Worm (Caenorhabditis elegans) whole organism, young adult: ENCODE measurements around the gene fbxb-83.
A peak's percentile ranks its signal among the peaks of the same experiment; 100 is the strongest.
"Not testable (repeated sequence)": the region's sequence is repeated elsewhere in the genome, so short reads cannot be mapped to it uniquely, and the experiment has no call there.

Experiments
- B0019.2 ChIP-seq: fragments of 200-800 bp; sonication (Bioruptor generic); conservative IDR thresholded peaks from 2 replicates; pipeline ENCODE4 v1.3.6; 2022; ENCODE audit warnings: missing genetic modification reagents, missing genetic modification characterization, missing compliant biosample characterization
- B0261.1 ChIP-seq: sonication (generic microtip); optimal IDR thresholded peaks from 2 replicates; lab custom pipeline; 2016; ENCODE audit warnings: mild to moderate bottlenecking, missing genetic modification characterization, moderate library complexity, missing compliant biosample characterization
- B0336.3 ChIP-seq: fragments of 200-800 bp; sonication (Bioruptor generic); IDR thresholded peaks from 2 replicates; pipeline ENCODE4 v1.3.6; 2022; ENCODE audit warnings: missing genetic modification characterization, missing compliant biosample characterization
- C17E4.6 ChIP-seq: fragments of 200-800 bp; sonication (Bioruptor generic); IDR thresholded peaks from 2 replicates; pipeline ENCODE4 v1.3.6; 2022; ENCODE audit warnings: missing genetic modification reagents, missing genetic modification characterization, missing compliant biosample characterization
- F22D6.2 ChIP-seq: sonication (generic microtip); optimal IDR thresholded peaks from 2 replicates; lab custom pipeline; 2016; ENCODE audit warnings: mild to moderate bottlenecking, missing genetic modification characterization, missing compliant biosample characterization
- F39B2.1 ChIP-seq: fragments of 200-800 bp; sonication (Bioruptor generic); IDR thresholded peaks from 2 replicates; pipeline ENCODE4 v1.3.6; 2022; ENCODE audit warnings: missing genetic modification reagents, missing genetic modification characterization, missing compliant biosample characterization
- atf-7 ChIP-seq: sonication (generic microtip); optimal IDR thresholded peaks from 2 replicates; lab custom pipeline; 2017; ENCODE audit warnings: mild to moderate bottlenecking, missing genetic modification characterization, missing compliant biosample characterization
- cebp-1 ChIP-seq, 2 experiments: fragments of 200-800 bp in 1 of 2; sonication (Bioruptor generic) in 1 of 2; sonication (generic microtip) in 1 of 2; IDR thresholded peaks in 1 of 2; optimal IDR thresholded peaks in 1 of 2; 2 replicates each; pipeline versions ENCODE4 v1.3.6 to Lab custom; 2017 to 2022; ENCODE audit warnings: missing compliant biosample characterization in 2 of 2, missing genetic modification characterization in 2 of 2, mild to moderate bottlenecking in 1 of 2, missing genetic modification reagents in 1 of 2, moderate library complexity in 1 of 2
- ceh-100 ChIP-seq: fragments of 200-800 bp; sonication (Bioruptor generic); IDR thresholded peaks from 2 replicates; pipeline ENCODE4 v1.3.6; 2022; ENCODE audit warnings: missing genetic modification reagents, missing genetic modification characterization, missing compliant biosample characterization
- chd-7 ChIP-seq: sonication (generic microtip); optimal IDR thresholded peaks from 2 replicates; lab custom pipeline; 2016; ENCODE audit warnings: mild to moderate bottlenecking, missing genetic modification characterization, moderate library complexity, missing compliant biosample characterization
- dox-1 ChIP-seq: fragments of 200-800 bp; sonication (Bioruptor generic); IDR thresholded peaks from 2 replicates; pipeline ENCODE4 v1.3.6; 2022; ENCODE audit warnings: missing genetic modification reagents, missing genetic modification characterization, missing compliant biosample characterization
- egrh-3 ChIP-seq: fragments of 200-800 bp; sonication (Bioruptor generic); IDR thresholded peaks from 2 replicates; pipeline ENCODE4 v1.3.6; 2022; ENCODE audit warnings: missing genetic modification reagents, missing genetic modification characterization, missing compliant biosample characterization
- ekl-4 ChIP-seq: fragments of 200-800 bp; sonication (Bioruptor generic); IDR thresholded peaks from 2 replicates; pipeline ENCODE4 v1.3.6; 2022; ENCODE audit warnings: missing genetic modification reagents, missing genetic modification characterization, missing compliant biosample characterization
- fkh-3 ChIP-seq: sonication (generic microtip); optimal IDR thresholded peaks from 2 replicates; lab custom pipeline; 2016; ENCODE audit warnings: mild to moderate bottlenecking, missing genetic modification characterization, missing compliant biosample characterization
- hmg-20 ChIP-seq: fragments of 200-800 bp; sonication (Bioruptor generic); IDR thresholded peaks from 2 replicates; pipeline ENCODE4 v1.3.6; 2022; ENCODE audit warnings: missing genetic modification reagents, missing genetic modification characterization, missing compliant biosample characterization
- lin-26 ChIP-seq: fragments of 200-800 bp; sonication (Bioruptor generic); IDR thresholded peaks from 2 replicates; pipeline ENCODE4 v1.3.6; 2022; ENCODE audit warnings: missing genetic modification reagents, missing genetic modification characterization, missing compliant biosample characterization
- lin-35 ChIP-seq, 3 experiments: fragments of 150-350 bp in 2 of 3; sonication (generic microtip) in 1 of 3; optimal IDR thresholded peaks; 2 replicates each; lab custom pipeline; 2014 to 2018; ENCODE audit warnings: missing biosample characterization in 3 of 3, missing genetic modification characterization in 3 of 3, missing genetic modification reagents in 3 of 3
- lir-1 ChIP-seq: fragments of 200-800 bp; sonication (Bioruptor generic); conservative IDR thresholded peaks from 2 replicates; pipeline ENCODE4 v1.3.6; 2022; ENCODE audit warnings: missing genetic modification reagents, missing genetic modification characterization, missing compliant biosample characterization
- madf-3 ChIP-seq: fragments of 200-800 bp; sonication (Bioruptor generic); IDR thresholded peaks from 2 replicates; pipeline ENCODE4 v1.3.6; 2022; ENCODE audit warnings: missing genetic modification reagents, missing genetic modification characterization, missing compliant biosample characterization
- mxl-1 ChIP-seq: sonication (generic microtip); optimal IDR thresholded peaks from 2 replicates; lab custom pipeline; 2016; ENCODE audit warnings: missing genetic modification characterization, missing compliant biosample characterization
- nfya-2 ChIP-seq: fragments of 200-800 bp; sonication (Bioruptor generic); IDR thresholded peaks from 2 replicates; pipeline ENCODE4 v1.3.6; 2022; ENCODE audit warnings: missing genetic modification reagents, missing genetic modification characterization, missing compliant biosample characterization
- nhr-120 ChIP-seq: fragments of 200-800 bp; sonication (Bioruptor generic); IDR thresholded peaks from 2 replicates; pipeline ENCODE4 v1.3.6; 2022; ENCODE audit warnings: missing genetic modification characterization, missing compliant biosample characterization
- nhr-90 ChIP-seq: sonication (generic microtip); optimal IDR thresholded peaks from 2 replicates; lab custom pipeline; 2016; ENCODE audit warnings: missing genotype, mild to moderate bottlenecking, missing genetic modification characterization, missing compliant biosample characterization
- pha-4 ChIP-seq: fragments of 150-350 bp; sonication (generic microtip); optimal IDR thresholded peaks from 2 replicates; lab custom pipeline; 2014; ENCODE audit warnings: missing biosample characterization, missing genetic modification reagents, missing genetic modification characterization
- rec-8 ChIP-seq, 2 experiments: sonication (generic microtip); optimal IDR thresholded peaks; 2 replicates each; lab custom pipeline; 2016; ENCODE audit warnings: mild to moderate bottlenecking in 2 of 2, missing genetic modification characterization in 2 of 2, missing genetic modification reagents in 2 of 2, missing genotype in 2 of 2, missing biosample characterization in 1 of 2, missing compliant biosample characterization in 1 of 2, moderate library complexity in 1 of 2
- rpc-1 ChIP-seq, 2 experiments: fragments of 150-350 bp in 1 of 2; sonication (generic microtip) in 1 of 2; optimal IDR thresholded peaks; 2 replicates each; lab custom pipeline; 2014 to 2018; ENCODE audit warnings: missing biosample characterization in 1 of 2, missing genetic modification characterization in 1 of 2, missing genetic modification reagents in 1 of 2, missing genotype in 1 of 2
- snpc-1.3 ChIP-seq: sonication (generic microtip); optimal IDR thresholded peaks from 2 replicates; lab custom pipeline; 2017; ENCODE audit warnings: missing genetic modification characterization, mild to moderate bottlenecking, missing compliant biosample characterization, antibody characterized with exemption, moderate library complexity, missing genotype, missing genetic modification reagents; ENCODE audit not compliant: insufficient read depth
- tbp1 ChIP-seq: fragments of 200-800 bp; sonication (Bioruptor generic); optimal IDR thresholded peaks from 2 replicates; lab custom pipeline; 2018; ENCODE audit warnings: mild to moderate bottlenecking, missing genetic modification characterization, missing compliant biosample characterization
- unc-62 ChIP-seq: fragments of 150-350 bp; optimal IDR thresholded peaks from 2 replicates; lab custom pipeline; 2014; ENCODE audit warnings: missing biosample characterization, missing genetic modification reagents, missing genetic modification characterization
- zfh-2 ChIP-seq: fragments of 200-800 bp; sonication (Bioruptor generic); conservative IDR thresholded peaks from 2 replicates; pipeline ENCODE4 v1.3.6; 2022; ENCODE audit warnings: missing genetic modification reagents, missing genetic modification characterization, missing compliant biosample characterization

fbxb-83 gene

ce11 chrIII:160736-161400 lies 15.9 kb upstream of the fbxb-83 start:
- peak; percentile 53 for TF ChIP-seq B0261.1 (tag; lab: Kevin White, UChicago)
- not testable (repeated sequence) for TF ChIP-seq rpc-1 (optimal IDR thresholded peaks at IDR 0.05; lab: Kevin White, UChicago)
- peak; percentile 50 for TF ChIP-seq rpc-1 (tag; optimal IDR thresholded peaks at IDR 0.05; lab: Kevin White, UChicago)
- peak; percentile 43; the same call in 1 of the 2 replicates for TF ChIP-seq lin-26
- peak; percentile 74 for TF ChIP-seq tbp1 (GFP tag; lab: Kevin White, UChicago)

ce11 chrIII:159665-160064 lies 14.7 kb upstream of the fbxb-83 start:
- TF ChIP-seq fkh-3 (tag; lab: Kevin White, UChicago): peak; percentile 19
- no peak for TF ChIP-seq pha-4
- TF ChIP-seq madf-3 (GFP tag; lab: Robert Waterston, UW): 0 out of 2 replicates have a peak, but pooled peaks have one; percentile 0
- TF ChIP-seq zfh-2 (GFP tag; lab: Robert Waterston, UW): peak; percentile 63; the same call in 1 of the 2 replicates
- TF ChIP-seq ekl-4: peak; percentile 38; the same call in 1 of the 2 replicates

ce11 chrIII:159149-159548 lies 14.1 kb upstream of the fbxb-83 start:
- TF ChIP-seq madf-3 (GFP tag; lab: Robert Waterston, UW) (0 out of 2 replicates have a peak, but pooled peaks have one; percentile 39), nhr-120 (GFP tag; lab: Robert Waterston, UW) (no peak)
- TF ChIP-seq, all 124 proteins: peak for 1

ce11 chrIII:157980-158379 lies 13.0 kb upstream of the fbxb-83 start:
- no peak for TF ChIP-seq B0019.2 (GFP tag; lab: Robert Waterston, UW)
- TF ChIP-seq rpc-1 (optimal IDR thresholded peaks at IDR 0.05; lab: Kevin White, UChicago): no peak
- TF ChIP-seq rpc-1 (tag; optimal IDR thresholded peaks at IDR 0.05; lab: Kevin White, UChicago): no peak
- TF ChIP-seq zfh-2 (GFP tag; lab: Robert Waterston, UW): peak; percentile 60; the same call in 1 of the 2 replicates
- no peak for TF ChIP-seq F39B2.1
- TF ChIP-seq lin-26: no peak
- no peak for TF ChIP-seq fkh-3 (tag; lab: Kevin White, UChicago)
- TF ChIP-seq egrh-3 (GFP tag; lab: Robert Waterston, UW): peak; percentile 34; the same call in 1 of the 2 replicates
- TF ChIP-seq snpc-1.3 (tag; lab: Kevin White, UChicago): no peak
- no peak for TF ChIP-seq unc-62 (GFP tag; lab: Kevin White, UChicago)
- TF ChIP-seq nfya-2 (GFP tag; lab: Robert Waterston, UW): 0 out of 2 replicates have a peak, but pooled peaks have one; percentile 33
- no peak for TF ChIP-seq lir-1 (GFP tag; lab: Robert Waterston, UW)

ce11 chrIII:156645-157044 lies 11.6 kb upstream of the fbxb-83 start, which contains the start of the genes zig-13 and ver-1:
Gene zig-13 (minus strand): TSS chrIII:156745.
Gene ver-1 (plus strand): TSS chrIII:156824.
- TF ChIP-seq C17E4.6 (GFP tag; lab: Robert Waterston, UW) (no peak), lin-35 (GFP tag; optimal IDR thresholded peaks at IDR 0.05; lab: Kevin White, UChicago) (no peak), nhr-90 (tag; lab: Kevin White, UChicago) (no peak), nfya-2 (GFP tag; lab: Robert Waterston, UW) (no peak), ceh-100 (GFP tag; lab: Robert Waterston, UW) (no peak), hmg-20 (GFP tag; lab: Robert Waterston, UW) (no peak), chd-7 (tag; lab: Kevin White, UChicago) (no peak), B0261.1 (tag; lab: Kevin White, UChicago) (no peak), dox-1 (GFP tag; lab: Robert Waterston, UW) (no peak), B0336.3 (GFP tag; lab: Robert Waterston, UW) (no peak), atf-7 (no peak), cebp-1 (GFP tag; IDR thresholded peaks at IDR 0.05; lab: Robert Waterston, UW) (no peak), cebp-1 (tag; optimal IDR thresholded peaks at IDR 0.05; lab: Kevin White, UChicago) (no peak), mxl-1 (tag; lab: Kevin White, UChicago) (no peak), F22D6.2 (no peak), rec-8 (tag; optimal IDR thresholded peaks at IDR 0.05; lab: Kevin White, UChicago) (no peak)
